Fruit fly (Drosophila melanogaster) whole organism, prepupa: ENCODE results near the gene Uck.
A peak's percentile ranks its signal among the peaks of the same experiment; 100 is the strongest.

Source experiments
- CG11294 ChIP-seq: fragments of 200-800 bp; sonication (Bioruptor generic); IDR thresholded peaks from 2 replicates; pipeline ENCODE4 v1.3.6; 2022; ENCODE audit warnings: missing biosample characterization, missing genetic modification characterization
- CG16779 ChIP-seq: fragments of 200-800 bp; sonication (Bioruptor generic); optimal IDR thresholded peaks from 3 replicates; lab custom pipeline; 2017; ENCODE audit warnings: missing biosample characterization, mild to moderate bottlenecking, missing genetic modification characterization
- CG31627 ChIP-seq: fragments of 200-800 bp; sonication (Bioruptor generic); optimal IDR thresholded peaks from 3 replicates; lab custom pipeline; 2016; ENCODE audit warnings: missing biosample characterization, missing genetic modification characterization
- CG6163 ChIP-seq: fragments of 200-800 bp; sonication (Bioruptor generic); IDR thresholded peaks from 3 replicates; pipeline ENCODE4 v1.3.6; 2022; ENCODE audit warnings: missing biosample characterization, missing genetic modification characterization
- CG6276 ChIP-seq: fragments of 200-800 bp; sonication (Bioruptor generic); optimal IDR thresholded peaks from 2 replicates; lab custom pipeline; 2017; ENCODE audit warnings: missing biosample characterization, mild to moderate bottlenecking, missing genetic modification characterization
- Eip78C ChIP-seq: fragments of 200-800 bp; sonication (Bioruptor generic); peaks from one replicate; lab custom pipeline; 2016; ENCODE audit warnings: missing biosample characterization, missing genetic modification characterization
- Sox102F ChIP-seq: fragments of 200-800 bp; sonication (Bioruptor generic); optimal IDR thresholded peaks from 2 replicates; lab custom pipeline; 2016; ENCODE audit warnings: missing biosample characterization, mild to moderate bottlenecking, missing genetic modification characterization
- lz ChIP-seq: fragments of 200-800 bp; sonication (Bioruptor generic); optimal IDR thresholded peaks from 3 replicates; lab custom pipeline; 2016; ENCODE audit warnings: missing biosample characterization, missing genetic modification characterization
- ss ChIP-seq, 2 experiments: fragments of 200-800 bp; sonication (Bioruptor generic); optimal IDR thresholded peaks; 2 replicates in 1 of 2; 3 replicates in 1 of 2; lab custom pipeline; 2017 to 2018; ENCODE audit warnings: mild to moderate bottlenecking in 2 of 2, missing biosample characterization in 2 of 2, missing genetic modification characterization in 2 of 2, moderate library complexity in 1 of 2
- topi ChIP-seq: fragments of 200-800 bp; sonication (Bioruptor generic); optimal IDR thresholded peaks from 3 replicates; lab custom pipeline; 2016; ENCODE audit warnings: missing biosample characterization, missing genetic modification characterization

- TF ChIP-seq topi (GFP tag; lab: Kevin White, UChicago) (peak; percentile 94), CG11294 (peak; percentile 87), ss (GFP tag; optimal IDR thresholded peaks at IDR 0.05; lab: Kevin White, UChicago) (peak; percentile 93 to 96), CG31627 (GFP tag; lab: Kevin White, UChicago) (peak; percentile 93), CG6276 (GFP tag; lab: Kevin White, UChicago) (no peak), Eip78C (GFP tag; lab: Kevin White, UChicago) (peak; percentile 98), CG6163 (GFP tag; lab: Robert Waterston, UW) (peak; percentile 95), lz (peak; percentile 93), Sox102F (GFP tag; lab: Kevin White, UChicago) (peak; percentile 93), CG16779 (tag; lab: Kevin White, UChicago) (peak; percentile 84)
Observed at dm6 chr3R:24259278-24260040, 30.5 kb upstream of the Uck start.
